Worm (Caenorhabditis elegans) whole organism, young adult: Measurements from ENCODE around the gene skpt-1.

Experiments
- B0019.2 ChIP-seq: fragments of 200-800 bp; sonication (Bioruptor generic); conservative IDR thresholded peaks from 2 replicates; pipeline ENCODE4 v1.3.6; 2022; ENCODE audit warnings: missing genetic modification reagents, missing genetic modification characterization, missing compliant biosample characterization
- C17E4.6 ChIP-seq: fragments of 200-800 bp; sonication (Bioruptor generic); IDR thresholded peaks from 2 replicates; pipeline ENCODE4 v1.3.6; 2022; ENCODE audit warnings: missing genetic modification reagents, missing genetic modification characterization, missing compliant biosample characterization
- F23B12.7 ChIP-seq: sonication (generic microtip); optimal IDR thresholded peaks from 2 replicates; lab custom pipeline; 2017; ENCODE audit warnings: missing genetic modification characterization, mild to moderate bottlenecking, missing compliant biosample characterization, antibody characterized with exemption, moderate library complexity; ENCODE audit not compliant: insufficient read depth
- F52B5.7 ChIP-seq: sonication (generic microtip); optimal IDR thresholded peaks from 2 replicates; lab custom pipeline; 2016; ENCODE audit warnings: mild to moderate bottlenecking, missing genetic modification characterization, missing compliant biosample characterization
- F57C9.4 ChIP-seq: sonication (generic microtip); optimal IDR thresholded peaks from 2 replicates; lab custom pipeline; 2017; ENCODE audit warnings: mild to moderate bottlenecking, missing genetic modification characterization, missing compliant biosample characterization
- K12H6.12 ChIP-seq: fragments of 200-800 bp; sonication (Bioruptor generic); optimal IDR thresholded peaks from 2 replicates; lab custom pipeline; 2018; ENCODE audit warnings: mild to moderate bottlenecking, missing genetic modification characterization, missing compliant biosample characterization
- T26A5.8 ChIP-seq: sonication (generic microtip); optimal IDR thresholded peaks from 2 replicates; lab custom pipeline; 2016; ENCODE audit warnings: missing genetic modification characterization, missing compliant biosample characterization
- Y53G8AR.9 ChIP-seq: fragments of 200-800 bp; sonication (Bioruptor generic); conservative IDR thresholded peaks from 2 replicates; pipeline ENCODE4 v1.3.6; 2022; ENCODE audit warnings: missing genetic modification reagents, missing genetic modification characterization, missing compliant biosample characterization
- Y79H2A.3 ChIP-seq: fragments of 200-800 bp; sonication (Bioruptor generic); conservative IDR thresholded peaks from 2 replicates; pipeline ENCODE4 v1.3.6; 2022; ENCODE audit warnings: missing genetic modification reagents, missing genetic modification characterization, missing compliant biosample characterization
- ZK185.1 ChIP-seq: sonication (generic microtip); optimal IDR thresholded peaks from 2 replicates; lab custom pipeline; 2016; ENCODE audit warnings: mild to moderate bottlenecking, missing genetic modification characterization, missing compliant biosample characterization; ENCODE audit not compliant: poor library complexity, severe bottlenecking
- attf-6 ChIP-seq: fragments of 200-800 bp; sonication (Bioruptor generic); IDR thresholded peaks from 2 replicates; pipeline ENCODE4 v1.3.6; 2022; ENCODE audit warnings: missing genetic modification reagents, missing genetic modification characterization, missing compliant biosample characterization
- bed-2 ChIP-seq: fragments of 200-800 bp; sonication (Bioruptor generic); IDR thresholded peaks from 2 replicates; pipeline ENCODE4 v1.3.6; 2022; ENCODE audit warnings: missing genetic modification reagents, missing genetic modification characterization, missing compliant biosample characterization
- ceh-58 ChIP-seq: fragments of 200-800 bp; sonication (Bioruptor generic); IDR thresholded peaks from 2 replicates; pipeline ENCODE4 v1.3.6; 2022; ENCODE audit warnings: missing genetic modification characterization, missing compliant biosample characterization
- ceh-79 ChIP-seq: sonication (generic microtip); optimal IDR thresholded peaks from 2 replicates; lab custom pipeline; 2017; ENCODE audit warnings: mild to moderate bottlenecking, missing genetic modification characterization, missing compliant biosample characterization
- dpl-1 ChIP-seq: fragments of 150-350 bp; optimal IDR thresholded peaks from 2 replicates; lab custom pipeline; 2014; ENCODE audit warnings: missing biosample characterization, missing genetic modification reagents, missing genetic modification characterization
- efl-1 ChIP-seq: fragments of 150-350 bp; optimal IDR thresholded peaks from 2 replicates; lab custom pipeline; 2014; ENCODE audit warnings: missing biosample characterization, missing genetic modification reagents, missing genetic modification characterization
- ets-4 ChIP-seq: fragments of 200-800 bp; sonication (Bioruptor generic); optimal IDR thresholded peaks from 2 replicates; lab custom pipeline; 2018; ENCODE audit warnings: mild to moderate bottlenecking, missing genetic modification characterization, missing compliant biosample characterization
- him-1 ChIP-seq: sonication (generic microtip); optimal IDR thresholded peaks from 2 replicates; lab custom pipeline; 2016; ENCODE audit warnings: missing genotype, missing genetic modification reagents, missing genetic modification characterization, missing compliant biosample characterization
- hsf-1 ChIP-seq: fragments of 200-800 bp; sonication (Bioruptor generic); IDR thresholded peaks from 2 replicates; pipeline ENCODE4 v1.3.6; 2022; ENCODE audit warnings: missing genetic modification reagents, missing genetic modification characterization, missing compliant biosample characterization
- lag-1 ChIP-seq: fragments of 200-800 bp; sonication (Bioruptor generic); IDR thresholded peaks from 2 replicates; pipeline ENCODE4 v1.3.6; 2022; ENCODE audit warnings: missing genetic modification reagents, missing genetic modification characterization, missing compliant biosample characterization
- let-607 ChIP-seq, 2 experiments: fragments of 200-800 bp in 1 of 2; sonication (Bioruptor generic) in 1 of 2; sonication (generic microtip) in 1 of 2; optimal IDR thresholded peaks; 2 replicates each; lab custom pipeline; 2016 to 2018; ENCODE audit warnings: mild to moderate bottlenecking in 2 of 2, missing compliant biosample characterization in 2 of 2, missing genetic modification characterization in 2 of 2, moderate library complexity in 2 of 2, missing genotype in 1 of 2
- lin-26 ChIP-seq: fragments of 200-800 bp; sonication (Bioruptor generic); IDR thresholded peaks from 2 replicates; pipeline ENCODE4 v1.3.6; 2022; ENCODE audit warnings: missing genetic modification reagents, missing genetic modification characterization, missing compliant biosample characterization
- lin-35 ChIP-seq, 3 experiments: fragments of 150-350 bp in 2 of 3; sonication (generic microtip) in 1 of 3; optimal IDR thresholded peaks; 2 replicates each; lab custom pipeline; 2014 to 2018; ENCODE audit warnings: missing biosample characterization in 3 of 3, missing genetic modification characterization in 3 of 3, missing genetic modification reagents in 3 of 3
- lir-1 ChIP-seq: fragments of 200-800 bp; sonication (Bioruptor generic); conservative IDR thresholded peaks from 2 replicates; pipeline ENCODE4 v1.3.6; 2022; ENCODE audit warnings: missing genetic modification reagents, missing genetic modification characterization, missing compliant biosample characterization
- lsy-27 ChIP-seq: sonication (generic microtip); optimal IDR thresholded peaks from 2 replicates; lab custom pipeline; 2017; ENCODE audit warnings: missing genetic modification characterization, mild to moderate bottlenecking, missing compliant biosample characterization, antibody characterized with exemption, missing genotype, borderline replicate concordance; ENCODE audit not compliant: insufficient read depth
- madf-3 ChIP-seq: fragments of 200-800 bp; sonication (Bioruptor generic); IDR thresholded peaks from 2 replicates; pipeline ENCODE4 v1.3.6; 2022; ENCODE audit warnings: missing genetic modification reagents, missing genetic modification characterization, missing compliant biosample characterization
- mel-28 ChIP-seq: sonication (generic microtip); optimal IDR thresholded peaks from 2 replicates; lab custom pipeline; 2016; ENCODE audit warnings: borderline replicate concordance, mild to moderate bottlenecking, missing genetic modification characterization, missing compliant biosample characterization
- nhr-179 ChIP-seq: sonication (generic microtip); optimal IDR thresholded peaks from 2 replicates; lab custom pipeline; 2016; ENCODE audit warnings: mild to moderate bottlenecking, missing genetic modification characterization, missing compliant biosample characterization
- nhr-80 ChIP-seq: sonication (generic microtip); optimal IDR thresholded peaks from 2 replicates; lab custom pipeline; 2016; ENCODE audit warnings: missing genetic modification characterization, missing compliant biosample characterization
- rec-8 ChIP-seq, 2 experiments: sonication (generic microtip); optimal IDR thresholded peaks; 2 replicates each; lab custom pipeline; 2016; ENCODE audit warnings: mild to moderate bottlenecking in 2 of 2, missing genetic modification characterization in 2 of 2, missing genetic modification reagents in 2 of 2, missing genotype in 2 of 2, missing biosample characterization in 1 of 2, missing compliant biosample characterization in 1 of 2, moderate library complexity in 1 of 2
- snpc-1.3 ChIP-seq: sonication (generic microtip); optimal IDR thresholded peaks from 2 replicates; lab custom pipeline; 2017; ENCODE audit warnings: missing genetic modification characterization, mild to moderate bottlenecking, missing compliant biosample characterization, antibody characterized with exemption, moderate library complexity, missing genotype, missing genetic modification reagents; ENCODE audit not compliant: insufficient read depth
- snpc-3.4 ChIP-seq: sonication (generic microtip); optimal IDR thresholded peaks from 2 replicates; lab custom pipeline; 2017; ENCODE audit warnings: missing genetic modification characterization, mild to moderate bottlenecking, missing compliant biosample characterization, antibody characterized with exemption, moderate library complexity, missing genotype, missing genetic modification reagents
- snpc-4 ChIP-seq, 5 experiments: fragments of 150-350 bp in 1 of 5; sonication (generic microtip) in 4 of 5; optimal IDR thresholded peaks; 2 replicates each; lab custom pipeline; 2014 to 2018; ENCODE audit warnings: missing genetic modification characterization in 5 of 5, missing biosample characterization in 3 of 5, antibody characterized with exemption in 2 of 5, mild to moderate bottlenecking in 2 of 5, missing compliant biosample characterization in 2 of 5, missing genotype in 2 of 5, moderate library complexity in 2 of 5, missing genetic modification reagents in 1 of 5
- somi-1 ChIP-seq: fragments of 200-800 bp; sonication (Bioruptor generic); optimal IDR thresholded peaks from 2 replicates; lab custom pipeline; 2018; ENCODE audit warnings: mild to moderate bottlenecking, missing genetic modification characterization, missing compliant biosample characterization
- tbp1 ChIP-seq: fragments of 200-800 bp; sonication (Bioruptor generic); optimal IDR thresholded peaks from 2 replicates; lab custom pipeline; 2018; ENCODE audit warnings: mild to moderate bottlenecking, missing genetic modification characterization, missing compliant biosample characterization
- unc-62 ChIP-seq: fragments of 150-350 bp; optimal IDR thresholded peaks from 2 replicates; lab custom pipeline; 2014; ENCODE audit warnings: missing biosample characterization, missing genetic modification reagents, missing genetic modification characterization
- zim-3 ChIP-seq: sonication (generic microtip); optimal IDR thresholded peaks from 2 replicates; lab custom pipeline; 2017; ENCODE audit warnings: mild to moderate bottlenecking, missing genetic modification characterization, moderate library complexity, missing compliant biosample characterization
- ztf-28 ChIP-seq: fragments of 200-800 bp; sonication (Bioruptor generic); IDR thresholded peaks from 2 replicates; pipeline ENCODE4 v1.3.6; 2022; ENCODE audit warnings: missing genetic modification reagents, missing genetic modification characterization, missing compliant biosample characterization
- ztf-6 ChIP-seq: fragments of 200-800 bp; sonication (Bioruptor generic); IDR thresholded peaks from 2 replicates; pipeline ENCODE4 v1.3.6; 2022; ENCODE audit warnings: missing genetic modification reagents, missing genetic modification characterization, missing compliant biosample characterization

skpt-1 gene

ce11 chrIII:5438064-5438463, 10.1 kb downstream of the skpt-1 start:
- TF ChIP-seq ztf-28 (GFP tag; lab: Robert Waterston, UW) (0 out of 2 replicates have a peak, but pooled peaks have one; percentile 4), snpc-3.4 (tag; lab: Kevin White, UChicago) (no peak), lir-1 (GFP tag; lab: Robert Waterston, UW) (no peak), nhr-80 (peak; percentile 67), dpl-1 (GFP tag; lab: Kevin White, UChicago) (no peak)
- TF ChIP-seq, all 124 proteins: peak for 2

ce11 chrIII:5436306-5436705, 11.9 kb downstream of the skpt-1 start:
- no peak for TF ChIP-seq somi-1
- no peak for TF ChIP-seq lir-1 (GFP tag; lab: Robert Waterston, UW)
- TF ChIP-seq let-607 (tag; optimal IDR thresholded peaks at IDR 0.05; lab: Kevin White, UChicago): no peak
- no peak for TF ChIP-seq ceh-79 (tag; lab: Kevin White, UChicago)
- no peak for TF ChIP-seq lsy-27 (tag; lab: Kevin White, UChicago)
- TF ChIP-seq F23B12.7: no peak
- TF ChIP-seq F57C9.4: no peak
- TF ChIP-seq snpc-3.4 (tag; lab: Kevin White, UChicago): no peak
- TF ChIP-seq lin-35 (GFP tag; optimal IDR thresholded peaks at IDR 0.05; lab: Kevin White, UChicago): no peak
- TF ChIP-seq hsf-1 (GFP tag; lab: Robert Waterston, UW): no peak
- TF ChIP-seq efl-1 (GFP tag; lab: Kevin White, UChicago): no peak
- TF ChIP-seq rec-8 (tag; optimal IDR thresholded peaks at IDR 0.05; lab: Kevin White, UChicago): no peak
- TF ChIP-seq ceh-58 (GFP tag; lab: Robert Waterston, UW): no peak
- TF ChIP-seq B0019.2: no peak
- no peak for TF ChIP-seq zim-3 (tag; lab: Kevin White, UChicago)
- no peak for TF ChIP-seq ztf-6 (GFP tag; lab: Robert Waterston, UW)
- no peak for TF ChIP-seq ztf-28 (GFP tag; lab: Robert Waterston, UW)

ce11 chrIII:5427096-5427495, 21.1 kb downstream of the skpt-1 start:
- TF ChIP-seq him-1 (no peak), madf-3 (GFP tag; lab: Robert Waterston, UW) (no peak), nhr-80 (peak; percentile 47), tbp1 (GFP tag; lab: Kevin White, UChicago) (no peak), lin-26 (GFP tag; lab: Robert Waterston, UW) (no peak), ets-4 (GFP tag; lab: Kevin White, UChicago) (no peak), lin-35 (GFP tag; optimal IDR thresholded peaks at IDR 0.05; lab: Kevin White, UChicago) (no peak), let-607 (tag; optimal IDR thresholded peaks at IDR 0.05; lab: Kevin White, UChicago) (peak; percentile 48 to 77), Y53G8AR.9 (GFP tag; lab: Robert Waterston, UW) (no peak), dpl-1 (GFP tag; lab: Kevin White, UChicago) (no peak)

ce11 chrIII:5424363-5424762, 23.8 kb downstream of the skpt-1 start:
- no peak for TF ChIP-seq attf-6
- peak; percentile 50; the same call in 1 of the 2 replicates for TF ChIP-seq hsf-1 (GFP tag; lab: Robert Waterston, UW)
- TF ChIP-seq nhr-80: no peak

- TF ChIP-seq snpc-1.3 (tag; lab: Kevin White, UChicago) (no peak), K12H6.12 (no peak), mel-28 (tag; lab: Kevin White, UChicago) (no peak), zim-3 (tag; lab: Kevin White, UChicago) (no peak), ZK185.1 (tag; lab: Kevin White, UChicago) (no peak), T26A5.8 (tag; lab: Kevin White, UChicago) (no peak), nhr-179 (tag; lab: Kevin White, UChicago) (no peak), madf-3 (GFP tag; lab: Robert Waterston, UW) (no peak), F52B5.7 (tag; lab: Kevin White, UChicago) (no peak), snpc-4 (GFP tag; optimal IDR thresholded peaks at IDR 0.05; lab: Kevin White, UChicago) (no peak), snpc-4 (tag; optimal IDR thresholded peaks at IDR 0.05; lab: Kevin White, UChicago) (no peak), C17E4.6 (GFP tag; lab: Robert Waterston, UW) (no peak), bed-2 (GFP tag; lab: Robert Waterston, UW) (no peak), Y79H2A.3 (no peak), unc-62 (GFP tag; lab: Kevin White, UChicago) (no peak), efl-1 (GFP tag; lab: Kevin White, UChicago) (no peak), lag-1 (GFP tag; lab: Robert Waterston, UW) (no peak)
These were observed 24.5 kb downstream of the skpt-1 start, which contains the start of gene dnj-24 for ce11 chrIII:5423665-5424133. Gene dnj-24, minus strand, starts transcription at chrIII:5424083.
